Worm (Caenorhabditis elegans): ENCODE measurements around the gene Y54G11A.14.
"Not testable (repeated sequence)": the region's sequence is repeated elsewhere in the genome, so short reads cannot be mapped to it uniquely, and the experiment has no call there.

Gene Y54G11A.14

ce11 chrII:14312182-14312581 lies 5.8 kb upstream of the Y54G11A.14 start:
- no peak for TF ChIP-seq fos-1 (tag; optimal IDR thresholded peaks at IDR 0.05)
- no peak for TF ChIP-seq ceh-82 (tag; optimal IDR thresholded peaks at IDR 0.05)
- TF ChIP-seq efl-1 (optimal IDR thresholded peaks at IDR 0.05): no peak
- peak in 1 of 2 experiments; percentile 44 for TF ChIP-seq efl-1 (GFP tag; optimal IDR thresholded peaks at IDR 0.05 in 1 of 2)

- no peak for TF ChIP-seq C04F5.9 (tag; optimal IDR thresholded peaks at IDR 0.05)
- peak; percentile 48 for TF ChIP-seq ceh-8 (GFP tag; optimal IDR thresholded peaks at IDR 0.05)
Observed at ce11 chrII:14319227-14319626, 1.3 kb downstream of the Y54G11A.14 start.

ce11 chrII:14321225-14321624 lies 3.3 kb downstream of the Y54G11A.14 start:
- TF ChIP-seq lir-3 (tag; optimal IDR thresholded peaks at IDR 0.05; ENCODE audit: poor library complexity) (no peak), lin-15B (tag; optimal IDR thresholded peaks at IDR 0.05) (no peak), dpl-1 (GFP tag; optimal IDR thresholded peaks at IDR 0.05) (peak in 1 of 3 experiments; percentile 22), ceh-8 (GFP tag; optimal IDR thresholded peaks at IDR 0.05) (peak; percentile 36), isw-1 (GFP tag; IDR thresholded peaks at IDR 0.05) (no peak), hlh-17 (GFP tag; optimal IDR thresholded peaks at IDR 0.05; ENCODE audit: borderline replicate concordance) (no peak), F16B12.6 (tag; optimal IDR thresholded peaks at IDR 0.05) (peak; percentile 16), nhr-12 (tag; optimal IDR thresholded peaks at IDR 0.05) (no peak), lin-35 (GFP tag; optimal IDR thresholded peaks at IDR 0.05) (no peak), dsc-1 (tag; optimal IDR thresholded peaks at IDR 0.05) (no peak), aly-2 (tag; optimal IDR thresholded peaks at IDR 0.05) (no peak), fkh-4 (tag; optimal IDR thresholded peaks at IDR 0.05; ENCODE audit: borderline replicate concordance) (no peak), efl-3 (GFP tag; optimal IDR thresholded peaks at IDR 0.05) (no peak), lin-39 (tag; optimal IDR thresholded peaks at IDR 0.05) (no peak), pax-3 (tag; optimal IDR thresholded peaks at IDR 0.05) (no peak), nhr-237 (tag; optimal IDR thresholded peaks at IDR 0.05) (no peak), efl-1 (optimal IDR thresholded peaks at IDR 0.05) (peak in 1 of 2 experiments; percentile 18), efl-1 (GFP tag; optimal IDR thresholded peaks at IDR 0.05 in 1 of 2) (peak in 1 of 2 experiments; percentile 18), hpl-2 (GFP tag; optimal IDR thresholded peaks at IDR 0.05) (no peak), ztf-11 (tag; optimal IDR thresholded peaks at IDR 0.05) (no peak), pag-3 (tag; optimal IDR thresholded peaks at IDR 0.05; ENCODE audit: borderline replicate concordance, insufficient read depth) (no peak), unc-130 (tag; optimal IDR thresholded peaks at IDR 0.05) (no peak), vab-15 (tag; optimal IDR thresholded peaks at IDR 0.05) (no peak)

- not testable (repeated sequence) for TF ChIP-seq lsy-2 (tag; optimal IDR thresholded peaks at IDR 0.05); Y116A8C.19 (tag; optimal IDR thresholded peaks at IDR 0.05; ENCODE audit: borderline replicate concordance); mep-1 (tag; optimal IDR thresholded peaks at IDR 0.05)
Observed at ce11 chrII:14344166-14344565, 26.2 kb downstream of the Y54G11A.14 start, which contains the start of gene ddl-3. Gene ddl-3 (minus strand): TSS chrII:14344454.

ce11 chrII:14346243-14346642 lies 28.3 kb downstream of the Y54G11A.14 start, which contains the start of gene Y54G11A.9:
Gene Y54G11A.9 (minus strand): TSS chrII:14346438.
- peak in 1 of 2 experiments; percentile 14 for TF ChIP-seq efl-1 (optimal IDR thresholded peaks at IDR 0.05)
- not testable (repeated sequence) for TF ChIP-seq efl-1 (GFP tag; optimal IDR thresholded peaks at IDR 0.05 in 1 of 2)

- TF ChIP-seq egl-13 (tag; optimal IDR thresholded peaks at IDR 0.05) (peak; percentile 52), F16B12.6 (tag; optimal IDR thresholded peaks at IDR 0.05) (peak; percentile 99), snpc-4 (tag; optimal IDR thresholded peaks at IDR 0.05) (peak; percentile 88), blmp-1 (tag; optimal IDR thresholded peaks at IDR 0.05) (peak; percentile 73), ces-1 (GFP tag; optimal IDR thresholded peaks at IDR 0.05) (no peak), nhr-12 (tag; optimal IDR thresholded peaks at IDR 0.05) (no peak), alr-1 (tag; optimal IDR thresholded peaks at IDR 0.05; ENCODE audit: borderline replicate concordance) (no peak), pag-3 (tag; optimal IDR thresholded peaks at IDR 0.05; ENCODE audit: borderline replicate concordance, insufficient read depth) (peak; percentile 15), lin-15B (tag; optimal IDR thresholded peaks at IDR 0.05) (peak; percentile 86), mef-2 (tag; optimal IDR thresholded peaks at IDR 0.05) (peak; percentile 42), unc-86 (tag; optimal IDR thresholded peaks at IDR 0.05) (peak; percentile 77), tbx-2 (tag; optimal IDR thresholded peaks at IDR 0.05) (peak; percentile 83), isw-1 (GFP tag; IDR thresholded peaks at IDR 0.05) (peak; percentile 84), nhr-85 (tag) (peak; percentile 86), sptf-1 (tag; optimal IDR thresholded peaks at IDR 0.05) (no peak), lin-35 (GFP tag; optimal IDR thresholded peaks at IDR 0.05) (peak; percentile 92 to 95), ceh-63 (GFP tag; optimal IDR thresholded peaks at IDR 0.05) (no peak), nhr-47 (tag; optimal IDR thresholded peaks at IDR 0.05) (peak; percentile 89), fos-1 (tag; optimal IDR thresholded peaks at IDR 0.05) (peak; percentile 86)
Observed at ce11 chrII:14349356-14349923, 31.5 kb downstream of the Y54G11A.14 start, which contains the start of the genes Y54G11A.17, lin-7 and elof-1. Gene Y54G11A.17 (minus strand): TSS chrII:14349406. Gene lin-7 (minus strand): TSS chrII:14349406. Gene elof-1 (plus strand): TSS chrII:14349738.
